Fruit fly (Drosophila melanogaster) whole organism, embryonic: ENCODE measurements around the gene CG31798.

ENCODE experiments used
- Antp ChIP-seq: fragments of 200-800 bp; sonication (Bioruptor generic); optimal IDR thresholded peaks from 3 replicates; lab custom pipeline; 2016; ENCODE audit warnings: missing biosample characterization, missing genetic modification characterization
- CG11085 ChIP-seq: fragments of 200-800 bp; sonication (Bioruptor generic); IDR thresholded peaks from 2 replicates; pipeline ENCODE4 v1.3.6; 2022; ENCODE audit warnings: missing biosample characterization, missing genetic modification characterization
- CG12391 ChIP-seq: fragments of 200-800 bp; sonication (Bioruptor generic); optimal IDR thresholded peaks from 3 replicates; lab custom pipeline; 2018; ENCODE audit warnings: missing biosample characterization, mild to moderate bottlenecking, missing genetic modification characterization, moderate library complexity
- CG13123 ChIP-seq: fragments of 200-800 bp; sonication (Bioruptor generic); optimal IDR thresholded peaks from 2 replicates; lab custom pipeline; 2016; ENCODE audit warnings: missing biosample characterization, missing genetic modification characterization
- CG13775 ChIP-seq: fragments of 200-800 bp; sonication (Bioruptor generic); optimal IDR thresholded peaks from 3 replicates; lab custom pipeline; 2017; ENCODE audit warnings: missing biosample characterization, mild to moderate bottlenecking, missing genetic modification characterization
- CG16863 ChIP-seq: fragments of 200-800 bp; sonication (Bioruptor generic); optimal IDR thresholded peaks from 3 replicates; lab custom pipeline; 2016; ENCODE audit warnings: missing biosample characterization, missing genetic modification characterization
- CG17912 ChIP-seq: fragments of 200-800 bp; sonication (Bioruptor generic); optimal IDR thresholded peaks from 2 replicates; lab custom pipeline; 2018; ENCODE audit warnings: missing biosample characterization, mild to moderate bottlenecking, missing genetic modification characterization
- CG18011 ChIP-seq: fragments of 200-800 bp; sonication (Bioruptor generic); optimal IDR thresholded peaks from 2 replicates; lab custom pipeline; 2017; ENCODE audit warnings: missing biosample characterization, missing genetic modification characterization, mild to moderate bottlenecking, moderate library complexity, missing genotype
- CG18619 ChIP-seq: fragments of 200-800 bp; sonication (Bioruptor generic); optimal IDR thresholded peaks from 3 replicates; lab custom pipeline; 2017; ENCODE audit warnings: missing biosample characterization, mild to moderate bottlenecking, missing genetic modification characterization
- CG3281 ChIP-seq: fragments of 200-800 bp; sonication (Bioruptor generic); optimal IDR thresholded peaks from 3 replicates; lab custom pipeline; 2017; ENCODE audit warnings: missing biosample characterization, mild to moderate bottlenecking, missing genetic modification characterization
- CG4328 ChIP-seq: fragments of 200-800 bp; sonication (Bioruptor generic); optimal IDR thresholded peaks from 3 replicates; lab custom pipeline; 2017; ENCODE audit warnings: missing biosample characterization, missing genetic modification reagents, missing genetic modification characterization
- CG6175 ChIP-seq: fragments of 200-800 bp; sonication (Bioruptor generic); IDR thresholded peaks from 3 replicates; pipeline ENCODE4 v1.3.6; 2022; ENCODE audit warnings: missing biosample characterization, missing genetic modification characterization
- CG7928 ChIP-seq: fragments of 200-800 bp; sonication (Bioruptor generic); optimal IDR thresholded peaks from 2 replicates; lab custom pipeline; 2017; ENCODE audit warnings: missing biosample characterization, mild to moderate bottlenecking, missing genetic modification characterization
- CG8290 ChIP-seq, 3 experiments: fragments of 200-800 bp; sonication (Bioruptor generic); optimal IDR thresholded peaks; 2 replicates each; lab custom pipeline; 2016 to 2019; ENCODE audit warnings: missing biosample characterization in 3 of 3, missing genetic modification characterization in 3 of 3, mild to moderate bottlenecking in 2 of 3, moderate library complexity in 1 of 3
- CHES-1-like ChIP-seq: fragments of 200-800 bp; sonication (Bioruptor generic); optimal IDR thresholded peaks from 2 replicates; lab custom pipeline; 2016; ENCODE audit warnings: missing biosample characterization, missing genetic modification characterization
- Doc2 ChIP-seq: fragments of 200-800 bp; sonication (Bioruptor generic); IDR thresholded peaks from 2 replicates; pipeline ENCODE4 v1.3.6; 2022; ENCODE audit warnings: missing biosample characterization, missing genetic modification characterization
- Dref ChIP-seq: fragments of 200-800 bp; sonication (Bioruptor generic); IDR thresholded peaks from 2 replicates; pipeline ENCODE4 v1.3.6; 2022; ENCODE audit warnings: missing biosample characterization, missing genetic modification characterization
- HLH4C ChIP-seq: fragments of 200-800 bp; sonication (Bioruptor generic); IDR thresholded peaks from 3 replicates; pipeline ENCODE4 v1.3.6; 2022; ENCODE audit warnings: missing biosample characterization, missing genetic modification characterization; ENCODE audit not compliant: partially characterized antibody
- Hey ChIP-seq: fragments of 200-800 bp; sonication (Bioruptor generic); optimal IDR thresholded peaks from 3 replicates; lab custom pipeline; 2018; ENCODE audit warnings: missing biosample characterization, mild to moderate bottlenecking, missing genetic modification characterization
- Hr3 ChIP-seq: fragments of 200-800 bp; sonication (Bioruptor generic); optimal IDR thresholded peaks from 3 replicates; lab custom pipeline; 2016; ENCODE audit warnings: missing biosample characterization, missing genetic modification characterization
- Kr ChIP-seq: fragments of 200-800 bp; sonication (Bioruptor generic); optimal IDR thresholded peaks from 2 replicates; lab custom pipeline; 2017; ENCODE audit warnings: missing biosample characterization, mild to moderate bottlenecking, missing genetic modification characterization
- MTF-1 ChIP-seq: fragments of 200-800 bp; sonication (Bioruptor generic); optimal IDR thresholded peaks from 2 replicates; lab custom pipeline; 2018; ENCODE audit warnings: missing biosample characterization, mild to moderate bottlenecking, missing genetic modification characterization, borderline replicate concordance
- NK7.1 ChIP-seq: fragments of 200-800 bp; sonication (Bioruptor generic); optimal IDR thresholded peaks from 3 replicates; lab custom pipeline; 2016; ENCODE audit warnings: missing biosample characterization, missing genetic modification characterization
- Optix ChIP-seq: fragments of 200-800 bp; sonication (Bioruptor generic); IDR thresholded peaks from 3 replicates; pipeline ENCODE4 v1.3.6; 2022; ENCODE audit warnings: missing biosample characterization, missing genetic modification characterization
- PHDP ChIP-seq: fragments of 200-800 bp; sonication (Bioruptor generic); optimal IDR thresholded peaks from 3 replicates; lab custom pipeline; 2018; ENCODE audit warnings: missing biosample characterization, mild to moderate bottlenecking, missing genetic modification characterization, moderate library complexity
- Trl ChIP-seq, 3 experiments: fragments of >200 bp in 2 of 3; fragments of 200-800 bp in 1 of 3; sonication (Bioruptor generic) in 1 of 3; optimal IDR thresholded peaks; 2 replicates in 1 of 3; 3 replicates in 2 of 3; lab custom pipeline; 2016 to 2017; ENCODE audit warnings: missing biosample characterization in 1 of 3, missing genetic modification characterization in 1 of 3
- ara ChIP-seq: fragments of 200-800 bp; sonication (Bioruptor generic); IDR thresholded peaks from 2 replicates; pipeline ENCODE4 v1.3.6; 2022; ENCODE audit warnings: missing biosample characterization, missing genetic modification characterization
- az2 ChIP-seq: fragments of 200-800 bp; sonication (Bioruptor generic); optimal IDR thresholded peaks from 3 replicates; lab custom pipeline; 2016; ENCODE audit warnings: missing biosample characterization, missing genetic modification characterization
- corto ChIP-seq: fragments of 200-800 bp; sonication (Bioruptor generic); optimal IDR thresholded peaks from 2 replicates; lab custom pipeline; 2016; ENCODE audit warnings: missing biosample characterization, mild to moderate bottlenecking, missing genetic modification characterization, moderate library complexity
- dimm ChIP-seq: fragments of 200-800 bp; sonication (Bioruptor generic); IDR thresholded peaks from 2 replicates; pipeline ENCODE4 v1.3.6; 2022; ENCODE audit warnings: missing biosample characterization, missing genetic modification characterization
- dmrt11E ChIP-seq: fragments of 200-800 bp; sonication (Bioruptor generic); optimal IDR thresholded peaks from 3 replicates; lab custom pipeline; 2018; ENCODE audit warnings: missing biosample characterization, mild to moderate bottlenecking, missing genetic modification characterization, moderate library complexity
- ems ChIP-seq: fragments of 200-800 bp; sonication (Bioruptor generic); optimal IDR thresholded peaks from 3 replicates; lab custom pipeline; 2016; ENCODE audit warnings: missing biosample characterization, missing genetic modification characterization
- esg ChIP-seq: fragments of 200-800 bp; sonication (Bioruptor generic); conservative IDR thresholded peaks from 2 replicates; pipeline ENCODE4 v1.3.6; 2022; ENCODE audit warnings: missing biosample characterization, missing genetic modification characterization
- exex ChIP-seq: fragments of 200-800 bp; sonication (Bioruptor generic); optimal IDR thresholded peaks from 4 replicates; lab custom pipeline; 2018; ENCODE audit warnings: missing biosample characterization, mild to moderate bottlenecking, missing genetic modification characterization, moderate library complexity
- fu2 ChIP-seq: fragments of 200-800 bp; sonication (Bioruptor generic); optimal IDR thresholded peaks from 2 replicates; lab custom pipeline; 2016; ENCODE audit warnings: missing biosample characterization, missing genetic modification characterization
- gcm ChIP-seq: fragments of 200-800 bp; sonication (Bioruptor generic); optimal IDR thresholded peaks from 2 replicates; lab custom pipeline; 2019; ENCODE audit warnings: missing biosample characterization, mild to moderate bottlenecking, missing genetic modification characterization, moderate library complexity
- gfzf ChIP-seq: fragments of 200-800 bp; sonication (Bioruptor generic); optimal IDR thresholded peaks from 2 replicates; lab custom pipeline; 2016; ENCODE audit warnings: missing biosample characterization, mild to moderate bottlenecking, missing genetic modification characterization, moderate library complexity
- gro ChIP-seq: fragments of 200-800 bp; sonication (Bioruptor generic); optimal IDR thresholded peaks from 2 replicates; lab custom pipeline; 2016; ENCODE audit warnings: missing biosample characterization, missing genetic modification characterization
- hbn ChIP-seq: fragments of 200-800 bp; sonication (Bioruptor generic); IDR thresholded peaks from 2 replicates; pipeline ENCODE4 v1.3.6; 2022; ENCODE audit warnings: missing biosample characterization, missing genetic modification characterization; ENCODE audit not compliant: partially characterized antibody
- insv ChIP-seq, 2 experiments: fragments of 200-800 bp; sonication (Bioruptor generic); optimal IDR thresholded peaks; 3 replicates each; lab custom pipeline; 2016 to 2018; ENCODE audit warnings: missing biosample characterization in 2 of 2, missing genetic modification characterization in 2 of 2
- jigr1 ChIP-seq: fragments of 200-800 bp; sonication (Bioruptor generic); IDR thresholded peaks from 3 replicates; pipeline ENCODE4 v1.3.6; 2022; ENCODE audit warnings: missing biosample characterization, missing genetic modification characterization
- ken ChIP-seq: fragments of 200-800 bp; sonication (Bioruptor generic); IDR thresholded peaks from 3 replicates; pipeline ENCODE4 v1.3.6; 2022; ENCODE audit warnings: missing biosample characterization, missing genetic modification characterization
- onecut ChIP-seq: fragments of 200-800 bp; sonication (Bioruptor generic); IDR thresholded peaks from 2 replicates; pipeline ENCODE4 v1.3.6; 2022; ENCODE audit warnings: missing biosample characterization, missing genetic modification characterization
- pan ChIP-seq, 4 experiments: fragments of >200 bp in 3 of 4; fragments of 200-800 bp in 1 of 4; sonication (Bioruptor generic) in 1 of 4; optimal IDR thresholded peaks in 3 of 4; IDR thresholded peaks in 1 of 4; 2 replicates each; pipeline versions ENCODE4 v1.3.6 to Lab custom; 2017 to 2022; ENCODE audit warnings: missing biosample characterization in 2 of 4, missing genetic modification characterization in 2 of 4, mixed read lengths in 1 of 4
- ranshi ChIP-seq: fragments of 200-800 bp; sonication (Bioruptor generic); IDR thresholded peaks from 2 replicates; pipeline ENCODE4 v1.3.6; 2022; ENCODE audit warnings: missing biosample characterization, missing genetic modification characterization
- sqz ChIP-seq: fragments of 200-800 bp; sonication (Bioruptor generic); optimal IDR thresholded peaks from 3 replicates; lab custom pipeline; 2018; ENCODE audit warnings: missing biosample characterization, mild to moderate bottlenecking, missing genetic modification characterization
- tgo ChIP-seq: fragments of 200-800 bp; sonication (Bioruptor generic); IDR thresholded peaks from 3 replicates; pipeline ENCODE4 v1.3.6; 2022; ENCODE audit warnings: missing biosample characterization, missing genetic modification characterization
- trem ChIP-seq: fragments of 200-800 bp; optimal IDR thresholded peaks from 3 replicates; lab custom pipeline; 2019; ENCODE audit warnings: missing biosample characterization, mild to moderate bottlenecking, missing genetic modification characterization, moderate library complexity
- tup ChIP-seq: fragments of 200-800 bp; sonication (Bioruptor generic); optimal IDR thresholded peaks from 2 replicates; lab custom pipeline; 2016; ENCODE audit warnings: missing biosample characterization, mild to moderate bottlenecking, missing genetic modification characterization, moderate library complexity
- vnd ChIP-seq: fragments of 200-800 bp; sonication (Bioruptor generic); IDR thresholded peaks from 3 replicates; pipeline ENCODE4 v1.3.6; 2022; ENCODE audit warnings: missing biosample characterization, missing genetic modification characterization; ENCODE audit not compliant: partially characterized antibody

Gene CG31798

DNA sequence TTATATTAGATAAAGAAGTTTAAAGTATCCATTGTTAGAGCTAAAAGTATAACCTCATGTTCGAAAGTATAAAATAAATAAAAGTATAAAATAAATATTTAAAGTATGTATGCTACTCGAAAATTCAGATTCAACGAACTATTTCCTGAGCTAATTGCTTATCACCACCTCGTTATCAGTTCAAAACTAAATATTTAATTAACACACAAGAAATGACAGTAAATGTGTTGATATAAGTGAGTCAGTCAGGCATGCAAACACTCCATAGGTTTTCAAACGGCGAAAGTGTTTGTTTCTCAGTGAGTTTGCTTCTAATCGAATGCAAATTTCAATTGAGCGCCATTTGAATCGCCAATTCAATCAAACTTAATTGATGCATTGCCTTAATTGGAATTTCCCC, 40.3 kb downstream of the CG31798 start (continued):
- TF ChIP-seq corto (no peak), Hr3 (GFP tag; lab: Kevin White, UChicago) (no peak), Optix (GFP tag; lab: Robert Waterston, UW) (no peak), trem (peak; percentile 53), MTF-1 (GFP tag; lab: Kevin White, UChicago) (peak; percentile 85), HLH4C (no peak), dmrt11E (peak; percentile 81), az2 (GFP tag; lab: Kevin White, UChicago) (peak; percentile 9), NK7.1 (GFP tag; lab: Kevin White, UChicago) (no peak), CG11085 (GFP tag; lab: Robert Waterston, UW) (no peak), pan (optimal IDR thresholded peaks at IDR 0.05; lab: Kevin White, UChicago) (no peak), pan (GFP tag; optimal IDR thresholded peaks at IDR 0.05 in 1 of 2, IDR thresholded peaks at IDR 0.05 in 1 of 2) (peak in 1 of 2 experiments; percentile 17), Doc2 (no peak), CG13775 (GFP tag; lab: Kevin White, UChicago) (no peak), gro (no peak), ranshi (GFP tag; lab: Robert Waterston, UW) (no peak), gcm (peak; percentile 84), CG13123 (no peak), CG17912 (GFP tag; lab: Kevin White, UChicago) (peak; percentile 78), CG7928 (GFP tag; lab: Kevin White, UChicago) (no peak), insv (GFP tag; optimal IDR thresholded peaks at IDR 0.05; lab: Kevin White, UChicago) (no peak), Trl (optimal IDR thresholded peaks at IDR 0.05; lab: Kevin White, UChicago) (no peak), Trl (GFP tag; optimal IDR thresholded peaks at IDR 0.05; lab: Kevin White, UChicago) (no peak), CG6175 (no peak), CG16863 (GFP tag; lab: Kevin White, UChicago) (no peak), Kr (GFP tag; lab: Kevin White, UChicago) (peak; percentile 87), vnd (no peak), hbn (GFP tag; lab: Robert Waterston, UW) (no peak), CG12391 (peak; percentile 48), ara (GFP tag; lab: Robert Waterston, UW) (peak; percentile 65; the same call in 1 of the 2 replicates), CG4328 (GFP tag; lab: Kevin White, UChicago) (peak; percentile 60), Hey (tag; lab: Kevin White, UChicago) (no peak), dimm (no peak), esg (no peak), Dref (no peak), fu2 (GFP tag; lab: Kevin White, UChicago) (no peak), CG8290 (GFP tag; optimal IDR thresholded peaks at IDR 0.05; lab: Kevin White, UChicago) (no peak), CG8290 (tag; optimal IDR thresholded peaks at IDR 0.05; lab: Kevin White, UChicago) (peak; percentile 61 to 63), CG3281 (peak; percentile 52), tgo (no peak), PHDP (tag; lab: Kevin White, UChicago) (peak; percentile 75), CHES-1-like (no peak), ken (GFP tag; lab: Robert Waterston, UW) (no peak), ems (GFP tag; lab: Kevin White, UChicago) (no peak), gfzf (GFP tag; lab: Kevin White, UChicago) (no peak), CG18619 (GFP tag; lab: Kevin White, UChicago) (no peak), exex (tag; lab: Kevin White, UChicago) (peak; percentile 56), tup (no peak), jigr1 (GFP tag; lab: Robert Waterston, UW) (no peak), CG18011 (no peak), sqz (peak; percentile 67), onecut (peak; percentile 51; the same call in 1 of the 2 replicates), Antp (no peak)
